Fruit fly (Drosophila melanogaster): ENCODE measurements around the gene Tsc1.

The Tsc1 gene

DNA sequence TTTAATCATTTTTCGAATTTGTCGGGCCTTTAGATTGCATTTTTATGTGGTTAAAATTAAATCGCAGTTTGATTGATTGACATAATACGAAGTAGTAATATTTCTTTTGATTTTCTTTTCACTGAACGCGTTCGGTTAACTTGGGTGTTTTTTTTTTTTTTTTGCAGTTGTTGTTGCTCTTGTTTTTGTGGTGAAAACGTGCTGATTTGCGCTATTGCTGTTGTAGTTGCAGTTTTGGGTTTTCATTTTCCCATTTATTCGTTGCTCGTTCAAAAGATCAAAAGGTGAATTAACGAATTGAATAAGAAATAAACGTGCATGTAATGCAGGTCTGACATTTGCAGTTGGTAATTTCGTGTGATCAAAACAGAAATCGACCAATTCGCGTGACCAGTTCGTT, 28.7 kb upstream of the Tsc1 start:
- no peak for TF ChIP-seq CG6276 (GFP tag; optimal IDR thresholded peaks at IDR 0.05)
- no peak for TF ChIP-seq OdsH (GFP tag; optimal IDR thresholded peaks at IDR 0.05)
- TF ChIP-seq fd85E (GFP tag; optimal IDR thresholded peaks at IDR 0.05) = no peak
- no peak for TF ChIP-seq CG32006 (GFP tag; optimal IDR thresholded peaks at IDR 0.05)
- TF ChIP-seq CG4318 (GFP tag; optimal IDR thresholded peaks at IDR 0.05) = no peak
- TF ChIP-seq CG9139 (GFP tag; optimal IDR thresholded peaks at IDR 0.05) = no peak
- TF ChIP-seq CG15336 (GFP tag; IDR thresholded peaks at IDR 0.05) = no peak
- no peak for TF ChIP-seq Eip78C (GFP tag)
- no peak for TF ChIP-seq CG8119 (GFP tag; IDR thresholded peaks at IDR 0.05)
- TF ChIP-seq fkh (GFP tag; optimal IDR thresholded peaks at IDR 0.05) = no peak
- no peak for TF ChIP-seq Smox (GFP tag; optimal IDR thresholded peaks at IDR 0.05)
- no peak for TF ChIP-seq Eip75B (GFP tag; optimal IDR thresholded peaks at IDR 0.05)
- no peak for TF ChIP-seq eg (GFP tag; IDR thresholded peaks at IDR 0.05)
- TF ChIP-seq CG16779 (tag; optimal IDR thresholded peaks at IDR 0.05) = no peak
- no peak for TF ChIP-seq ss (GFP tag; optimal IDR thresholded peaks at IDR 0.05)
- TF ChIP-seq CG1621 (tag; optimal IDR thresholded peaks at IDR 0.05) = no peak
- no peak for TF ChIP-seq CG7368 (GFP tag; optimal IDR thresholded peaks at IDR 0.05)

DNA sequence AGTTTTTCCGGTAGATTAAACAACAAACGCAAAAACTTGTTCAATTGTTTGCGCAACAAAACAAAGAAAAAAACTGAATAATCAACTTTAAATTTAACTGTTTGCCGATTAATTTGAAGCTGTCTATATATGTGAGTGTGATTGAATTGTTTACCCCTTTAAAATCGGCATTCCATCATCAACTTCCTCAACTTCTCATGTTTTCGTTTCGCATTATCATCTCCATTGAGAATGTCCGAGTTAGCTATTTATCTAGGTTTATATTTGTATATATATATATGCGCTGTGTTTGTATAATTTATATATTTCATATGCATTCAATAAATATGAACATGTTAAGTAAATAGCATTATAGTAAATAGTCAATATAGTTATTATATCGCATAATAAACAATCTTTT, 27.7 kb upstream of the Tsc1 start:
- TF ChIP-seq CG7368 (GFP tag; optimal IDR thresholded peaks at IDR 0.05) (no peak), fkh (GFP tag; optimal IDR thresholded peaks at IDR 0.05) (peak; percentile 61), CG6163 (GFP tag; IDR thresholded peaks at IDR 0.05) (no peak), spab (GFP tag; optimal IDR thresholded peaks at IDR 0.05) (no peak), CG6854 (GFP tag; optimal IDR thresholded peaks at IDR 0.05) (no peak), CG15336 (GFP tag; IDR thresholded peaks at IDR 0.05) (no peak), CG6276 (GFP tag; optimal IDR thresholded peaks at IDR 0.05) (no peak)

DNA sequence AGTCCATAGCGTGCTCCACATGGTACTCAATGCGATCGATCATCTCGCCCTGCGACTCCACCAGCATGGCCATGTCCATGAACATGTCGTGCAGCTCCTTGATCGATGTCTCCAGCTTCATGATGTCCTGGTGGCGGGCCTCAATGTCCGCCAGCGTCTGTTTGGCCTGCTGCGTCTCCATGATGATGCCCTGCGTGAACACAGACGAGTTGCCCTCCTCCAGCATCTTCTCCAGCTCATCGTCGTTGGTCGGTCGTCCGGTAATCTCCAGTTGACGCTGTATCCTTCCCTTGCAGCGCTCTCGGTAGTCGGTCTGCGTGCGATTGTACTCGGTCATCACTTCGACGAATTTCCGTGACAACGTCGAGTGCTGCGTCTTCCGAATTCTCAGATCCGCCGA, 26.4 kb upstream of the Tsc1 start:
- no peak for TF ChIP-seq Lpt (GFP tag; optimal IDR thresholded peaks at IDR 0.05)
- no peak for TF ChIP-seq CG6808 (GFP tag; optimal IDR thresholded peaks at IDR 0.05)
- TF ChIP-seq CG8119 (GFP tag; IDR thresholded peaks at IDR 0.05) = no peak
- TF ChIP-seq esn (GFP tag; optimal IDR thresholded peaks at IDR 0.05) = no peak
- no peak for TF ChIP-seq pdm3 (GFP tag; optimal IDR thresholded peaks at IDR 0.05)
- no peak for TF ChIP-seq CG10631 (GFP tag; optimal IDR thresholded peaks at IDR 0.05)
- TF ChIP-seq Eip78C (GFP tag) = no peak
- TF ChIP-seq eg (GFP tag; IDR thresholded peaks at IDR 0.05) = no peak
- no peak for TF ChIP-seq net (GFP tag; optimal IDR thresholded peaks at IDR 0.05)
- TF ChIP-seq CG10669 (GFP tag; optimal IDR thresholded peaks at IDR 0.05) = no peak
- TF ChIP-seq CG6792 (GFP tag; optimal IDR thresholded peaks at IDR 0.05) = no peak
- no peak for TF ChIP-seq acj6 (GFP tag; optimal IDR thresholded peaks at IDR 0.05)
- TF ChIP-seq Ets21C (GFP tag; optimal IDR thresholded peaks at IDR 0.05) = no peak

DNA sequence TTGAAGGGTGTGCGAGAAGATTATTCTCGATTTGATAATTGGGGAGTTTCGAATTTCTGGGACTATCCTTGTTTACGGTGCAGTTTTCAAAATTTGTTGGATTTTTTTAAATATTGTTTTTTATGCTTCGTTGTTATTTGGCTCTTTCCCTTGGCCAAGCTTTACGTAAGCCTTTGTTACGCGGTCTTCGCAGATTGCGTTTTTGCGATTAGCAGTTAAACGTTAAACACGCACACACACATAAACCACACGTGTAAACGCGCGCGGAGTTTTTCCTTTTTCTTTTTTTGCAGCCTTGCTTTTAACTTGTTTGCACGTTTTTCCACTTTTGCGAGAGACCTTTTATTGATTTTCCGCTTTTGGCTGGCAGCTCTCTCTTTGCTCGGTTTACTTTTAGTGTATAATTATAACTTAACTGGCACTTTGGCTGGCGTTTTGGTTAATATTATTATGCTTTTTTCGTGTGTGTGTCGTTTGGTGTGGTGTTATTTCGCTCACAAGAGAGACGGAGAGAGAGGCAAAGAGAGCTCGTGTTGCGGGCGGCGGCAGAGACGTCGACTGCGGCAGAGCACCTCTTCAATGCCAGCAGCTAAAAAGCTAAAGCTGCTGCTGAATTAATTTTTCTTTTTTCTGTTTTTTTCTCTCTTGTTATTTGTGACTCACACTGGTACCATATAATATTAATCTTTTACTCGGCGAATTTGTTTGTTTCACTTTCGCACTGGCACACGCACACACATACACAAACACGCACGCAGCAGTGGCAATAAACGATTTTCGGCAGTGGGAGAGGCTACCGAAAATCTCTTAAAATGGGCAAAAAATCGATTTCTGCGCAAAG, 25.4 kb upstream of the Tsc1 start:
- no peak for TF ChIP-seq pdm3 (GFP tag; optimal IDR thresholded peaks at IDR 0.05)
- TF ChIP-seq CG6792 (GFP tag; optimal IDR thresholded peaks at IDR 0.05) = no peak
- no peak for TF ChIP-seq CG4318 (GFP tag; optimal IDR thresholded peaks at IDR 0.05)
- peak; percentile 18 for TF ChIP-seq Blimp-1 (GFP tag; optimal IDR thresholded peaks at IDR 0.05)
- no peak for TF ChIP-seq CG8632 (GFP tag; optimal IDR thresholded peaks at IDR 0.05)
- TF ChIP-seq CG7368 (GFP tag; optimal IDR thresholded peaks at IDR 0.05) = no peak
- TF ChIP-seq CG1621 (tag; optimal IDR thresholded peaks at IDR 0.05) = no peak
- peak; percentile 12 to 23 for TF ChIP-seq ss (GFP tag; optimal IDR thresholded peaks at IDR 0.05)
- no peak for TF ChIP-seq CG10631 (GFP tag; optimal IDR thresholded peaks at IDR 0.05)
- TF ChIP-seq Smox (GFP tag; optimal IDR thresholded peaks at IDR 0.05) = no peak
- no peak for TF ChIP-seq dsx (GFP tag; optimal IDR thresholded peaks at IDR 0.05; ENCODE audit: poor library complexity, severe bottlenecking)
- TF ChIP-seq topi (GFP tag; optimal IDR thresholded peaks at IDR 0.05) = no peak
- peak; percentile 74 for TF ChIP-seq Eip78C (GFP tag)
- TF ChIP-seq Ets21C (GFP tag; optimal IDR thresholded peaks at IDR 0.05) = no peak
- peak; percentile 28 for TF ChIP-seq CG6854 (GFP tag; optimal IDR thresholded peaks at IDR 0.05)

Data from whole organism, prepupa.